Worm (Caenorhabditis elegans) whole organism, early embryonic: ENCODE measurements around the gene srh-41.

Source experiments
- aly-1 ChIP-seq: sonication (generic microtip); optimal IDR thresholded peaks from 2 replicates; lab custom pipeline; 2016; ENCODE audit warnings: missing genetic modification characterization, missing compliant biosample characterization
- ama-1 ChIP-seq: fragments of 150-350 bp; optimal IDR thresholded peaks from 2 replicates; lab custom pipeline; 2014
- ceh-13 ChIP-seq: fragments of 200-800 bp; sonication (Bioruptor generic); optimal IDR thresholded peaks from 2 replicates; lab custom pipeline; 2018; ENCODE audit warnings: mild to moderate bottlenecking, missing genetic modification characterization, missing compliant biosample characterization
- ets-7 ChIP-seq: sonication (generic microtip); optimal IDR thresholded peaks from 2 replicates; lab custom pipeline; 2016; ENCODE audit warnings: missing genotype, missing genetic modification characterization, missing compliant biosample characterization
- flt-1 ChIP-seq: fragments of 200-800 bp; sonication (Bioruptor generic); IDR thresholded peaks from 2 replicates; pipeline ENCODE4 v1.3.6; 2022; ENCODE audit warnings: missing genetic modification characterization, missing compliant biosample characterization
- hmbx-1 ChIP-seq: sonication (generic microtip); optimal IDR thresholded peaks from 2 replicates; lab custom pipeline; 2016; ENCODE audit warnings: mild to moderate bottlenecking, missing genetic modification characterization, missing compliant biosample characterization
- hmg-4 ChIP-seq: fragments of 200-800 bp; sonication (Bioruptor generic); optimal IDR thresholded peaks from 2 replicates; lab custom pipeline; 2018; ENCODE audit warnings: mild to moderate bottlenecking, missing genetic modification characterization, missing compliant biosample characterization
- pes-1 ChIP-seq: fragments of 200-800 bp; sonication (Bioruptor generic); IDR thresholded peaks from 2 replicates; pipeline ENCODE4 v1.3.6; 2022; ENCODE audit warnings: missing genetic modification reagents, missing genetic modification characterization, missing compliant biosample characterization
- tbx-37 ChIP-seq: fragments of 200-800 bp; sonication (Bioruptor generic); conservative IDR thresholded peaks from 2 replicates; pipeline ENCODE4 v1.3.6; 2022; ENCODE audit warnings: missing genetic modification reagents, missing genetic modification characterization, missing compliant biosample characterization
- tra-4 ChIP-seq: sonication (generic microtip); optimal IDR thresholded peaks from 2 replicates; lab custom pipeline; 2017; ENCODE audit warnings: missing genetic modification characterization, missing compliant biosample characterization

- TF ChIP-seq hmbx-1 (tag; lab: Kevin White, UChicago) (no peak), pes-1 (GFP tag; lab: Robert Waterston, UW) (0 out of 2 replicates have a peak, but pooled peaks have one; percentile 15), ceh-13 (GFP tag; lab: Kevin White, UChicago) (no peak), tra-4 (tag; lab: Kevin White, UChicago) (no peak), ama-1 (lab: Kevin White, UChicago) (no peak), ets-7 (no peak), flt-1 (GFP tag; lab: Robert Waterston, UW) (no peak; the same call in 1 of the 2 replicates), tbx-37 (no peak), aly-1 (tag; lab: Kevin White, UChicago) (peak; percentile 15), hmg-4 (GFP tag; lab: Kevin White, UChicago) (peak; percentile 94)
Observed at ce11 chrII:14247748-14248502, 39.3 kb downstream of the srh-41 start.
